Worm (Caenorhabditis elegans): Measurements from ENCODE around the gene ndx-2.

DNA sequence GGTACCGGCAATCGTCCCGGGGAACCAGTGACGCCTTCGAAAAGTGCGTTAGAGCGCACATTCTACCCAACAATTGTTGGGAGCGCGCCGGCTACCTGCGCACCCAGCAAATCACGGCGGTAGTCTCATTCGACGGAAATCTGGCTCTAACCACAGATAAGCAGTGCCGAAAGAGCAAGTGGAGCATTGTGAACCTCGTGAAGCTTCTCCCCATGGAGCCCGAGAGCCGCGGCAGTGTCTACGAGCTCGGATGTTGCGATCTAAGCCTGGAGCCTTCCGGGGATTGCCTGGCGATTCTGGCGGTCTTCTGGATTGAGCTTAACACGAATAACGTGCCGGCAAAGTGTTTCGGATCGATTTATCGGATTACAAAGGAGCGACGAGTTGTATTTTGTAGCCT lies 25.3 kb downstream of the ndx-2 start:
- no peak for TF ChIP-seq egl-27 (tag; optimal IDR thresholded peaks at IDR 0.05)
- TF ChIP-seq nhr-237 (tag; optimal IDR thresholded peaks at IDR 0.05) = no peak
- no peak for TF ChIP-seq skn-1 (tag; optimal IDR thresholded peaks at IDR 0.05)
- no peak for TF ChIP-seq lin-13 (GFP tag; optimal IDR thresholded peaks at IDR 0.05)
- TF ChIP-seq snpc-4 (tag; optimal IDR thresholded peaks at IDR 0.05) = no peak
- TF ChIP-seq nhr-12 (tag; optimal IDR thresholded peaks at IDR 0.05) = no peak
- no peak for TF ChIP-seq nhr-11 (tag; optimal IDR thresholded peaks at IDR 0.05)
- no peak for TF ChIP-seq unc-39 (tag; optimal IDR thresholded peaks at IDR 0.05)
- TF ChIP-seq nhr-77 (tag; optimal IDR thresholded peaks at IDR 0.05) = no peak
- no peak for TF ChIP-seq mbf-1 (tag; optimal IDR thresholded peaks at IDR 0.05)
- no peak for TF ChIP-seq zag-1 (tag; optimal IDR thresholded peaks at IDR 0.05)
- TF ChIP-seq lin-39 (tag; optimal IDR thresholded peaks at IDR 0.05) = no peak
- TF ChIP-seq ama-1 (optimal IDR thresholded peaks at IDR 0.05) = no peak
- TF ChIP-seq dmd-4 (tag; optimal IDR thresholded peaks at IDR 0.05) = no peak
